Fruit fly (Drosophila melanogaster): ENCODE measurements around the gene CG17075.

dm6 chr2L:243819-244218, 23.5 kb downstream of the CG17075 start:
- TF ChIP-seq sv (GFP tag; optimal IDR thresholded peaks at IDR 0.05) (no peak), usp (GFP tag; optimal IDR thresholded peaks at IDR 0.05) (no peak), foxo (GFP tag; optimal IDR thresholded peaks at IDR 0.05) (no peak), Myc (optimal IDR thresholded peaks at IDR 0.05) (no peak), Hr78 (GFP tag; optimal IDR thresholded peaks at IDR 0.05) (no peak)

All from whole organism, wandering third instar larva.